Fruit fly (Drosophila melanogaster) whole organism, embryonic: Measurements from ENCODE around the gene CG43251.

Source experiments
- Abd-B ChIP-seq: fragments of 200-800 bp; sonication (Bioruptor generic); optimal IDR thresholded peaks from 2 replicates; lab custom pipeline; 2018; ENCODE audit warnings: missing biosample characterization, mild to moderate bottlenecking, missing genetic modification characterization, moderate library complexity
- CG10321 ChIP-seq: fragments of 200-800 bp; sonication (Bioruptor generic); IDR thresholded peaks from 2 replicates; pipeline ENCODE4 v1.3.6; 2022; ENCODE audit warnings: missing biosample characterization, missing genetic modification characterization
- CG10565 ChIP-seq: fragments of 200-800 bp; sonication (Bioruptor generic); optimal IDR thresholded peaks from 3 replicates; lab custom pipeline; 2016; ENCODE audit warnings: missing biosample characterization, mild to moderate bottlenecking, missing genetic modification characterization
- CG10654 ChIP-seq: fragments of 200-800 bp; sonication (Bioruptor generic); optimal IDR thresholded peaks from 2 replicates; lab custom pipeline; 2016; ENCODE audit warnings: missing biosample characterization, missing genetic modification characterization
- CG10959 ChIP-seq: fragments of 200-800 bp; sonication (Bioruptor generic); IDR thresholded peaks from 2 replicates; pipeline ENCODE4 v1.3.6; 2022; ENCODE audit warnings: missing biosample characterization, missing genetic modification characterization
- CG11085 ChIP-seq: fragments of 200-800 bp; sonication (Bioruptor generic); IDR thresholded peaks from 2 replicates; pipeline ENCODE4 v1.3.6; 2022; ENCODE audit warnings: missing biosample characterization, missing genetic modification characterization
- CG11456 ChIP-seq: fragments of 200-800 bp; sonication (Bioruptor generic); IDR thresholded peaks from 3 replicates; pipeline ENCODE4 v1.3.6; 2022; ENCODE audit warnings: missing biosample characterization, missing genetic modification characterization
- CG12104 ChIP-seq: fragments of 200-800 bp; sonication (Bioruptor generic); optimal IDR thresholded peaks from 3 replicates; lab custom pipeline; 2016; ENCODE audit warnings: missing biosample characterization, missing genetic modification characterization
- CG12299 ChIP-seq: fragments of 200-800 bp; sonication (Bioruptor generic); optimal IDR thresholded peaks from 2 replicates; lab custom pipeline; 2018; ENCODE audit warnings: missing biosample characterization, mild to moderate bottlenecking, missing genetic modification characterization
- CG12391 ChIP-seq: fragments of 200-800 bp; sonication (Bioruptor generic); optimal IDR thresholded peaks from 3 replicates; lab custom pipeline; 2018; ENCODE audit warnings: missing biosample characterization, mild to moderate bottlenecking, missing genetic modification characterization, moderate library complexity
- CG12744 ChIP-seq: fragments of 200-800 bp; sonication (Bioruptor generic); optimal IDR thresholded peaks from 2 replicates; lab custom pipeline; 2016; ENCODE audit warnings: missing biosample characterization, missing genetic modification characterization
- CG14965 ChIP-seq: fragments of 200-800 bp; sonication (Bioruptor generic); optimal IDR thresholded peaks from 2 replicates; lab custom pipeline; 2016; ENCODE audit warnings: missing biosample characterization, missing genetic modification characterization, borderline replicate concordance
- CG16815 ChIP-seq: fragments of 200-800 bp; sonication (Bioruptor generic); optimal IDR thresholded peaks from 3 replicates; lab custom pipeline; 2017; ENCODE audit warnings: missing biosample characterization, mild to moderate bottlenecking, missing genetic modification characterization
- CG16863 ChIP-seq: fragments of 200-800 bp; sonication (Bioruptor generic); optimal IDR thresholded peaks from 3 replicates; lab custom pipeline; 2016; ENCODE audit warnings: missing biosample characterization, missing genetic modification characterization
- CG17385 ChIP-seq: fragments of 200-800 bp; sonication (Bioruptor generic); optimal IDR thresholded peaks from 3 replicates; lab custom pipeline; 2018; ENCODE audit warnings: missing biosample characterization, mild to moderate bottlenecking, missing genetic modification characterization
- CG17612 ChIP-seq: fragments of 200-800 bp; sonication (Bioruptor generic); IDR thresholded peaks from 2 replicates; pipeline ENCODE4 v1.3.6; 2022; ENCODE audit warnings: missing biosample characterization, missing genetic modification characterization
- CG17802 ChIP-seq: fragments of 200-800 bp; sonication (Bioruptor generic); optimal IDR thresholded peaks from 2 replicates; lab custom pipeline; 2018; ENCODE audit warnings: missing biosample characterization, mild to moderate bottlenecking, missing genetic modification characterization, moderate library complexity
- CG18764 ChIP-seq: fragments of 200-800 bp; sonication (Bioruptor generic); optimal IDR thresholded peaks from 3 replicates; lab custom pipeline; 2016; ENCODE audit warnings: missing biosample characterization, missing genetic modification characterization
- CG2202 ChIP-seq: fragments of 200-800 bp; sonication (Bioruptor generic); optimal IDR thresholded peaks from 2 replicates; lab custom pipeline; 2018; ENCODE audit warnings: missing biosample characterization, mild to moderate bottlenecking, missing genetic modification characterization
- CG3407 ChIP-seq: fragments of 200-800 bp; sonication (Bioruptor generic); optimal IDR thresholded peaks from 2 replicates; lab custom pipeline; 2018; ENCODE audit warnings: missing biosample characterization, mild to moderate bottlenecking, missing genetic modification characterization
- CG4424 ChIP-seq: fragments of 200-800 bp; sonication (Bioruptor generic); optimal IDR thresholded peaks from 3 replicates; lab custom pipeline; 2016; ENCODE audit warnings: missing biosample characterization, missing genetic modification characterization
- CG6175 ChIP-seq: fragments of 200-800 bp; sonication (Bioruptor generic); IDR thresholded peaks from 3 replicates; pipeline ENCODE4 v1.3.6; 2022; ENCODE audit warnings: missing biosample characterization, missing genetic modification characterization
- CG8944 ChIP-seq: fragments of 200-800 bp; sonication (Bioruptor generic); optimal IDR thresholded peaks from 3 replicates; lab custom pipeline; 2016; ENCODE audit warnings: missing biosample characterization, missing genetic modification characterization
- Dfd ChIP-seq, 2 experiments: fragments of >200 bp; optimal IDR thresholded peaks; 2 replicates each; lab custom pipeline; 2017; ENCODE audit warnings: missing biosample characterization in 2 of 2, missing genetic modification characterization in 2 of 2
- Drgx ChIP-seq: fragments of 200-800 bp; sonication (Bioruptor generic); IDR thresholded peaks from 2 replicates; pipeline ENCODE4 v1.3.6; 2022; ENCODE audit warnings: missing biosample characterization, missing genetic modification characterization
- Ets65A ChIP-seq: fragments of 200-800 bp; sonication (Bioruptor generic); peaks from one replicate; lab custom pipeline; 2016; ENCODE audit warnings: missing biosample characterization, missing genetic modification characterization
- Fer2 ChIP-seq: fragments of 200-800 bp; sonication (Bioruptor generic); optimal IDR thresholded peaks from 2 replicates; lab custom pipeline; 2018; ENCODE audit warnings: missing biosample characterization, mild to moderate bottlenecking, missing genetic modification characterization, moderate library complexity
- Lpt ChIP-seq: fragments of >200 bp; optimal IDR thresholded peaks from 2 replicates; lab custom pipeline; 2018; ENCODE audit warnings: missing biosample characterization, missing genetic modification characterization
- MTF-1 ChIP-seq: fragments of 200-800 bp; sonication (Bioruptor generic); optimal IDR thresholded peaks from 2 replicates; lab custom pipeline; 2018; ENCODE audit warnings: missing biosample characterization, mild to moderate bottlenecking, missing genetic modification characterization, borderline replicate concordance
- Mrtf ChIP-seq: fragments of 200-800 bp; sonication (Bioruptor generic); IDR thresholded peaks from 3 replicates; pipeline ENCODE4 v1.3.6; 2022; ENCODE audit warnings: missing biosample characterization, missing genetic modification characterization
- NFAT ChIP-seq: fragments of 200-800 bp; sonication (Bioruptor generic); IDR thresholded peaks from 2 replicates; pipeline ENCODE4 v1.3.6; 2022; ENCODE audit warnings: missing biosample characterization, missing genetic modification characterization
- NK7.1 ChIP-seq: fragments of 200-800 bp; sonication (Bioruptor generic); optimal IDR thresholded peaks from 3 replicates; lab custom pipeline; 2016; ENCODE audit warnings: missing biosample characterization, missing genetic modification characterization
- Neu2 ChIP-seq: fragments of 200-800 bp; sonication (Bioruptor generic); optimal IDR thresholded peaks from 3 replicates; lab custom pipeline; 2016; ENCODE audit warnings: missing biosample characterization, missing genetic modification characterization, borderline replicate concordance
- Nf-YA ChIP-seq: fragments of 200-800 bp; sonication (Bioruptor generic); IDR thresholded peaks from 2 replicates; pipeline ENCODE4 v1.3.6; 2022; ENCODE audit warnings: missing biosample characterization, missing genetic modification characterization
- NfI ChIP-seq: fragments of 200-800 bp; sonication (Bioruptor generic); optimal IDR thresholded peaks from 3 replicates; lab custom pipeline; 2018; ENCODE audit warnings: missing biosample characterization, mild to moderate bottlenecking, missing genetic modification characterization, moderate library complexity
- Pdp1 ChIP-seq, 2 experiments: fragments of 200-800 bp; sonication (Bioruptor generic); optimal IDR thresholded peaks; 3 replicates each; lab custom pipeline; 2016; ENCODE audit warnings: missing biosample characterization in 2 of 2, missing genetic modification characterization in 2 of 2, mild to moderate bottlenecking in 1 of 2, moderate library complexity in 1 of 2
- Taf1 ChIP-seq: fragments of 200-800 bp; sonication (Bioruptor generic); IDR thresholded peaks from 2 replicates; pipeline ENCODE4 v1.3.6; 2022; ENCODE audit warnings: missing biosample characterization, missing genetic modification characterization
- crol ChIP-seq: fragments of 200-800 bp; sonication (Bioruptor generic); IDR thresholded peaks from 2 replicates; pipeline ENCODE4 v1.3.6; 2022; ENCODE audit warnings: missing biosample characterization, missing genetic modification characterization
- dm ChIP-seq: fragments of 200-800 bp; sonication (Bioruptor generic); optimal IDR thresholded peaks from 3 replicates; lab custom pipeline; 2016; ENCODE audit warnings: missing biosample characterization, missing genetic modification characterization
- dysf ChIP-seq: fragments of 200-800 bp; sonication (Bioruptor generic); IDR thresholded peaks from 3 replicates; pipeline ENCODE4 v1.3.6; 2022; ENCODE audit warnings: missing biosample characterization, missing genetic modification characterization
- eve ChIP-seq, 2 experiments: fragments of >200 bp; optimal IDR thresholded peaks; 2 replicates each; lab custom pipeline; 2017; ENCODE audit warnings: missing biosample characterization in 2 of 2, missing genetic modification characterization in 2 of 2
- gem ChIP-seq: fragments of 200-800 bp; sonication (Bioruptor generic); optimal IDR thresholded peaks from 2 replicates; lab custom pipeline; 2019; ENCODE audit warnings: missing biosample characterization, mild to moderate bottlenecking, missing genetic modification characterization, moderate library complexity
- gt ChIP-seq: fragments of 200-800 bp; sonication (Bioruptor generic); IDR thresholded peaks from 2 replicates; pipeline ENCODE4 v1.3.6; 2022; ENCODE audit warnings: missing biosample characterization, missing genetic modification characterization
- hth ChIP-seq: fragments of >200 bp; optimal IDR thresholded peaks from 2 replicates; lab custom pipeline; 2017; ENCODE audit warnings: inconsistent platforms
- maf-S ChIP-seq: fragments of 200-800 bp; sonication (Bioruptor generic); optimal IDR thresholded peaks from 2 replicates; lab custom pipeline; 2016; ENCODE audit warnings: missing biosample characterization, missing genetic modification characterization
- repo ChIP-seq: fragments of 200-800 bp; sonication (Bioruptor generic); optimal IDR thresholded peaks from 2 replicates; lab custom pipeline; 2016; ENCODE audit warnings: missing biosample characterization, missing genetic modification characterization
- salm ChIP-seq: fragments of 200-800 bp; sonication (Bioruptor generic); optimal IDR thresholded peaks from 2 replicates; lab custom pipeline; 2018; ENCODE audit warnings: missing biosample characterization, mild to moderate bottlenecking, missing genetic modification characterization
- tll ChIP-seq, 2 experiments: fragments of 200-800 bp in 1 of 2; fragments of >200 bp in 1 of 2; sonication (Bioruptor generic) in 1 of 2; optimal IDR thresholded peaks; 2 replicates each; lab custom pipeline; 2017 to 2019; ENCODE audit warnings: missing biosample characterization in 2 of 2, missing genetic modification characterization in 2 of 2, mild to moderate bottlenecking in 1 of 2, moderate library complexity in 1 of 2
- ttk ChIP-seq: fragments of 200-800 bp; sonication (Bioruptor generic); IDR thresholded peaks from 2 replicates; pipeline ENCODE4 v2.1.2; 2022; ENCODE audit warnings: missing biosample characterization, missing genetic modification characterization
- zfh2 ChIP-seq: fragments of 200-800 bp; sonication (Bioruptor generic); optimal IDR thresholded peaks from 2 replicates; lab custom pipeline; 2016; ENCODE audit warnings: missing biosample characterization, missing genetic modification characterization

CG43251 gene

DNA sequence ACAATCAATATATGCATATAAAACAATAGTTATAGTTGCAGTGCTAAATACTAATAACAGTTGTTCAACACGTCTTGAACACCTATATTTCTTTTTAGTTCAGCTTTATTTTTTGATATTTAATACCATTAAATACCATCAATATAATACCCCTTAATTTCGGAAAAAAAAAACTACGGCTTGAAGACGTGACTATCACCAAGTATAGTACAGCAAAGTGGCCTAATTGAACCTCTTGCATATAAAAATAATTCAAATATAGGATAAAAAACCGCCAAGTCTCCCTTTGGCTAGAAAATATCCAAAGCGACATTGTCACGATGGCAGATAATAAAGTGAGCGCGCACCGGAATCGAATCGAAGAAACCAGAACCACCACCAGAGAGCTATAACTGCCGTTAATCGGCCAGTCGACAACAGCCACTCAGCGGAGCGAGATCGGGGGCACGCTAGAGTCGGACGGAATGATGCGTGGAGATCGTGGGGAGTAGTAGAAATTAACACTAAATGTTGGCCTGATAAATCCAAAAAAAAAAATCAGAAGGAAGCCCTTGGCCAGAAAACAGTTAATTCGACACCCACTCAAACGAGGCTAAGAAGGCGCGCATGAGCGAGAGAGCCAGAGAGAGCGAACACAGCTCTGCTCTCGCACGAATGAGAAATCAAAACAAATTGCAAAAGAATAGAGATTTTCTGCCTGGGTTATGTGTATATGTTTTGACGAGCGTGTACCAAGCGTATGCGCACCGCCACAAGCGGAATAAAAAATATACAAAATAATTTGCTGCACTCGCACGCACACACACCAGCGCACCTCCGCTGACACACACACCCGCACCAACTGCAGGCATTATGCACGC, 26.4 kb downstream of the CG43251 start (continued):
- TF ChIP-seq salm (tag; lab: Kevin White, UChicago), result peak; percentile 10
- no peak for TF ChIP-seq Nf-YA
- TF ChIP-seq zfh2 (GFP tag; lab: Kevin White, UChicago), result no peak
- TF ChIP-seq MTF-1 (GFP tag; lab: Kevin White, UChicago), result peak; percentile 56
- no peak for TF ChIP-seq CG3407 (GFP tag; lab: Kevin White, UChicago)
- no peak for TF ChIP-seq eve (GFP tag; optimal IDR thresholded peaks at IDR 0.05; lab: Kevin White, UChicago)
- TF ChIP-seq ttk, result no peak
- no peak for TF ChIP-seq CG10654
- peak; percentile 32 for TF ChIP-seq CG12299 (tag; lab: Kevin White, UChicago)
- no peak for TF ChIP-seq CG11085 (GFP tag; lab: Robert Waterston, UW)
- TF ChIP-seq Abd-B (GFP tag; lab: Kevin White, UChicago), result peak; percentile 33
- no peak for TF ChIP-seq CG12744 (GFP tag; lab: Kevin White, UChicago)
- TF ChIP-seq CG12104 (GFP tag; lab: Kevin White, UChicago), result peak; percentile 41
- TF ChIP-seq CG10959, result 0 out of 2 replicates have a peak, but pooled peaks have one; percentile 25
- no peak for TF ChIP-seq gt (GFP tag; lab: Robert Waterston, UW)
- TF ChIP-seq CG17385 (GFP tag; lab: Kevin White, UChicago), result peak; percentile 19
- TF ChIP-seq Drgx (GFP tag; lab: Robert Waterston, UW), result peak; percentile 46; the same call in 1 of the 2 replicates
- TF ChIP-seq CG4424, result peak; percentile 16
- no peak for TF ChIP-seq CG17612 (GFP tag; lab: Robert Waterston, UW)
- TF ChIP-seq CG11456 (GFP tag; lab: Robert Waterston, UW), result no peak
- peak; percentile 57 for TF ChIP-seq CG12391 (tag; lab: Kevin White, UChicago)
- TF ChIP-seq repo (GFP tag; lab: Kevin White, UChicago), result no peak
- TF ChIP-seq CG18764 (GFP tag; lab: Kevin White, UChicago), result no peak
- TF ChIP-seq CG6175, result no peak
- no peak for TF ChIP-seq crol
- peak; percentile 24 for TF ChIP-seq NfI
- peak; percentile 19 for TF ChIP-seq dm (GFP tag; lab: Kevin White, UChicago)
- TF ChIP-seq CG2202 (tag; lab: Kevin White, UChicago), result no peak
- TF ChIP-seq Ets65A (GFP tag; lab: Kevin White, UChicago), result peak; percentile 26
- no peak for TF ChIP-seq maf-S
- no peak for TF ChIP-seq CG8944 (GFP tag; lab: Kevin White, UChicago)
- TF ChIP-seq Fer2, result peak; percentile 32
- TF ChIP-seq NK7.1, result peak; percentile 37
- peak; percentile 17 for TF ChIP-seq Neu2
- no peak for TF ChIP-seq CG16863 (GFP tag; lab: Kevin White, UChicago)
- TF ChIP-seq Dfd (GFP tag; optimal IDR thresholded peaks at IDR 0.05; lab: Kevin White, UChicago), result no peak
- TF ChIP-seq CG16815 (GFP tag; lab: Kevin White, UChicago), result no peak
- no peak for TF ChIP-seq Mrtf (GFP tag; lab: Robert Waterston, UW)
- no peak for TF ChIP-seq dysf (GFP tag; lab: Robert Waterston, UW)
- peak; percentile 58 for TF ChIP-seq gem (tag; lab: Kevin White, UChicago)
- 0 out of 2 replicates have a peak, but pooled peaks have one; percentile 36 for TF ChIP-seq NFAT (GFP tag; lab: Robert Waterston, UW)
- TF ChIP-seq Lpt (GFP tag; lab: Kevin White, UChicago), result no peak
- TF ChIP-seq CG10565 (GFP tag; lab: Kevin White, UChicago), result no peak
- TF ChIP-seq Taf1 (GFP tag; lab: Robert Waterston, UW), result no peak
- TF ChIP-seq CG10321 (GFP tag; lab: Robert Waterston, UW), result no peak
- TF ChIP-seq tll (GFP tag; optimal IDR thresholded peaks at IDR 0.05; lab: Kevin White, UChicago), result no peak
- no peak for TF ChIP-seq CG14965 (GFP tag; lab: Kevin White, UChicago)
- TF ChIP-seq Pdp1 (GFP tag; optimal IDR thresholded peaks at IDR 0.05; lab: Kevin White, UChicago), result peak; percentile 4 to 65
- TF ChIP-seq CG17802 (tag; lab: Kevin White, UChicago), result no peak
- no peak for TF ChIP-seq hth (lab: Kevin White, UChicago)
